Worm (Caenorhabditis elegans) whole organism, L1 larva: ENCODE measurements around the gene D1054.5.

Source experiments
- Y116A8C.19 ChIP-seq: sonication (generic microtip); optimal IDR thresholded peaks from 2 replicates; lab custom pipeline; 2016; ENCODE audit warnings: missing compliant biosample characterization, missing genetic modification characterization, borderline replicate concordance
- ceh-63 ChIP-seq: fragments of 200-800 bp; sonication (Bioruptor generic); optimal IDR thresholded peaks from 2 replicates; lab custom pipeline; 2018; ENCODE audit warnings: mild to moderate bottlenecking, missing genetic modification characterization, missing compliant biosample characterization
- ceh-82 ChIP-seq, 3 experiments: fragments of 150-350 bp in 1 of 3; sonication (generic microtip) in 2 of 3; optimal IDR thresholded peaks; 2 replicates each; lab custom pipeline; 2014 to 2017; ENCODE audit warnings: missing biosample characterization in 3 of 3, missing genetic modification characterization in 3 of 3
- ces-1 ChIP-seq: fragments of 150-350 bp; optimal IDR thresholded peaks from 2 replicates; lab custom pipeline; 2014; ENCODE audit warnings: missing biosample characterization, missing genetic modification reagents, missing genetic modification characterization
- lin-13 ChIP-seq: fragments of 150-350 bp; optimal IDR thresholded peaks from 2 replicates; lab custom pipeline; 2014; ENCODE audit warnings: missing biosample characterization, missing genetic modification reagents, missing genetic modification characterization
- lsy-2 ChIP-seq, 2 experiments: fragments of 150-350 bp; optimal IDR thresholded peaks; 2 replicates each; lab custom pipeline; 2014; ENCODE audit warnings: missing biosample characterization in 2 of 2, missing genetic modification characterization in 2 of 2
- nhr-76 ChIP-seq: sonication (generic microtip); optimal IDR thresholded peaks from 2 replicates; lab custom pipeline; 2017; ENCODE audit warnings: missing biosample characterization, missing genetic modification characterization
- rnt-1 ChIP-seq: sonication (generic microtip); optimal IDR thresholded peaks from 2 replicates; lab custom pipeline; 2016; ENCODE audit warnings: mild to moderate bottlenecking, missing genetic modification characterization, moderate library complexity, missing compliant biosample characterization
- ztf-4 ChIP-seq: fragments of 150-350 bp; optimal IDR thresholded peaks from 2 replicates; lab custom pipeline; 2014; ENCODE audit warnings: missing biosample characterization, missing genetic modification characterization

ce11 chrV:10801154-10801553 lies 24.8 kb upstream of the D1054.5 start, which contains the start of gene D1054.18:
- no peak for TF ChIP-seq lsy-2 (tag; optimal IDR thresholded peaks at IDR 0.05; lab: Kevin White, UChicago)
- TF ChIP-seq ceh-82 (tag; optimal IDR thresholded peaks at IDR 0.05; lab: Kevin White, UChicago) = no peak
- no peak for TF ChIP-seq rnt-1 (tag; lab: Kevin White, UChicago)
- TF ChIP-seq Y116A8C.19 (tag; lab: Kevin White, UChicago) = no peak
- TF ChIP-seq ces-1 (GFP tag; lab: Kevin White, UChicago) = no peak
- no peak for TF ChIP-seq ceh-63 (GFP tag; lab: Kevin White, UChicago)
- TF ChIP-seq nhr-76 = no peak
- TF ChIP-seq lin-13 (GFP tag; lab: Kevin White, UChicago) = no peak
- TF ChIP-seq ztf-4 = no peak
